Fruit fly (Drosophila melanogaster) whole organism: ENCODE results near the gene mRRF2.

Experiments used
- Dll ChIP-seq: fragments of >200 bp; optimal IDR thresholded peaks from 2 replicates; lab custom pipeline; 2017
- EcR ChIP-seq, 2 experiments: fragments of >200 bp; optimal IDR thresholded peaks; 2 replicates each; lab custom pipeline; 2017; ENCODE audit warnings: missing biosample characterization in 2 of 2, missing genetic modification characterization in 2 of 2, missing genetic modification reagents in 2 of 2
- pan ChIP-seq: fragments of >200 bp; optimal IDR thresholded peaks from 2 replicates; lab custom pipeline; 2017
- usp ChIP-seq: fragments of >200 bp; optimal IDR thresholded peaks from 2 replicates; lab custom pipeline; 2017; ENCODE audit warnings: missing biosample characterization, missing genetic modification characterization, mixed read lengths

dm6 chr3R:22598759-22599158 is 14.7 kb upstream of the mRRF2 start:
- TF ChIP-seq usp (GFP tag; lab: Kevin White, UChicago), result no peak
- TF ChIP-seq pan (lab: Kevin White, UChicago), result no peak
- no peak for TF ChIP-seq Dll (lab: Kevin White, UChicago)
- TF ChIP-seq EcR (GFP tag; optimal IDR thresholded peaks at IDR 0.05; lab: Kevin White, UChicago), result no peak
